Fruit fly (Drosophila melanogaster) whole organism, embryonic: ENCODE results near the gene Lrr47.

Source experiments
- CG12155 ChIP-seq: fragments of 200-800 bp; sonication (Bioruptor generic); optimal IDR thresholded peaks from 3 replicates; lab custom pipeline; 2016; ENCODE audit warnings: missing biosample characterization, missing genetic modification characterization
- CG4730 ChIP-seq: fragments of 200-800 bp; sonication (Bioruptor generic); IDR thresholded peaks from 2 replicates; pipeline ENCODE4 v1.3.6; 2022; ENCODE audit warnings: missing biosample characterization, missing genetic modification characterization
- CG6765 ChIP-seq: fragments of 200-800 bp; sonication (Bioruptor generic); optimal IDR thresholded peaks from 3 replicates; lab custom pipeline; 2017; ENCODE audit warnings: missing biosample characterization, mild to moderate bottlenecking, missing genetic modification characterization
- Doc2 ChIP-seq: fragments of 200-800 bp; sonication (Bioruptor generic); IDR thresholded peaks from 2 replicates; pipeline ENCODE4 v1.3.6; 2022; ENCODE audit warnings: missing biosample characterization, missing genetic modification characterization
- Lpt ChIP-seq: fragments of >200 bp; optimal IDR thresholded peaks from 2 replicates; lab custom pipeline; 2018; ENCODE audit warnings: missing biosample characterization, missing genetic modification characterization
- NK7.1 ChIP-seq: fragments of 200-800 bp; sonication (Bioruptor generic); optimal IDR thresholded peaks from 3 replicates; lab custom pipeline; 2016; ENCODE audit warnings: missing biosample characterization, missing genetic modification characterization
- Xbp1 ChIP-seq: fragments of 200-800 bp; sonication (Bioruptor generic); optimal IDR thresholded peaks from 3 replicates; lab custom pipeline; 2016; ENCODE audit warnings: missing biosample characterization, mild to moderate bottlenecking, missing genetic modification characterization
- abd-A ChIP-seq: fragments of 200-800 bp; sonication (Bioruptor generic); optimal IDR thresholded peaks from 3 replicates; lab custom pipeline; 2019; ENCODE audit warnings: missing biosample characterization, mild to moderate bottlenecking, missing genetic modification characterization, moderate library complexity
- chm ChIP-seq: fragments of 200-800 bp; sonication (Bioruptor generic); IDR thresholded peaks from 2 replicates; pipeline ENCODE4 v1.3.6; 2022; ENCODE audit warnings: missing biosample characterization, missing genetic modification characterization
- cwo ChIP-seq: fragments of 200-800 bp; sonication (Bioruptor generic); optimal IDR thresholded peaks from 3 replicates; lab custom pipeline; 2017; ENCODE audit warnings: missing biosample characterization, missing genetic modification characterization, mild to moderate bottlenecking, moderate library complexity, missing genetic modification reagents
- fru ChIP-seq: fragments of >200 bp; optimal IDR thresholded peaks from 2 replicates; lab custom pipeline; 2017
- pfk ChIP-seq: fragments of 200-800 bp; sonication (Bioruptor generic); optimal IDR thresholded peaks from 2 replicates; lab custom pipeline; 2018; ENCODE audit warnings: missing biosample characterization, mild to moderate bottlenecking, missing genetic modification characterization, moderate library complexity

DNA sequence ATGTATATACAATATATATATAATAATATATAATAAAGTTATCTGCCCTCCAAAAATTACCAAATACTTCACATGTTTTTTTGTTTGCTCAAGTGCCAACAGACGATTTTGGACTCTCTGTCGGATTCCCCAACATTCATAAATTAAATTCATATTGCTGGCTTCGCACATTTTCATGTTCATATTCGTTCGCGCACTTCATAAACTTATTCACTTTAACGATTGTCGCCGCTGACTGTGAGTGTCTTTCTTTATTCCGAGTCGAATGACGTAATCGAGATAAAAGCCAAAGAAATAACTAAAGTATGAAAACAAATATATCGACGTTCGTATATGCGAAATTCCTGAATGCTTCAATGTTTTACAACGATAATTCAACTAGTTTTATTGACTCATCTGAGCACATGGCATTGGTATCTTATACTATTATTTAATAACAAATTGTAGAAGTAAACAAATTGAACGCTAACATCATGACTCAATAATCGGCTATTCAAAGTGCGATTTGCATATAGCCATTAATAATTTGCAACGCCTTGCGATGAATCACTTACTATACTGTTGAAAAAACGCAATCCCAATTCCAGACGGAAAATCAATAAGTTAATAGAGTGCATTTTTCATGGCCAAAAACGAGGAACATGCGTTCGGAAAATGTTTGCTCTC is 16.7 kb upstream of the Lrr47 start:
- no peak for TF ChIP-seq NK7.1 (GFP tag; lab: Kevin White, UChicago)
- TF ChIP-seq cwo, result no peak
- no peak for TF ChIP-seq Doc2 (GFP tag; lab: Robert Waterston, UW)
- no peak for TF ChIP-seq CG4730 (GFP tag; lab: Robert Waterston, UW)
- no peak for TF ChIP-seq chm (GFP tag; lab: Robert Waterston, UW)
- no peak for TF ChIP-seq pfk (GFP tag; lab: Kevin White, UChicago)
- TF ChIP-seq fru, result no peak
- TF ChIP-seq CG6765, result no peak
- no peak for TF ChIP-seq abd-A (tag; lab: Kevin White, UChicago)
- no peak for TF ChIP-seq Xbp1 (GFP tag; lab: Kevin White, UChicago)
- TF ChIP-seq Lpt (GFP tag; lab: Kevin White, UChicago), result no peak
- TF ChIP-seq CG12155 (GFP tag; lab: Kevin White, UChicago), result no peak
